Fruit fly (Drosophila melanogaster) whole organism, embryonic: ENCODE data around the gene CG8460.

Experiments
- Ada2b ChIP-seq: fragments of 200-800 bp; sonication (Bioruptor generic); IDR thresholded peaks from 2 replicates; pipeline ENCODE4 v1.3.6; 2022; ENCODE audit warnings: missing biosample characterization, missing genetic modification characterization
- BtbVII ChIP-seq: fragments of 200-800 bp; sonication (Bioruptor generic); optimal IDR thresholded peaks from 3 replicates; lab custom pipeline; 2017; ENCODE audit warnings: missing biosample characterization, mild to moderate bottlenecking, missing genetic modification characterization
- CG1024 ChIP-seq: fragments of 200-800 bp; sonication (Bioruptor generic); IDR thresholded peaks from 2 replicates; pipeline ENCODE4 v1.3.6; 2022; ENCODE audit warnings: missing biosample characterization, missing genetic modification characterization
- CG18764 ChIP-seq: fragments of 200-800 bp; sonication (Bioruptor generic); optimal IDR thresholded peaks from 3 replicates; lab custom pipeline; 2016; ENCODE audit warnings: missing biosample characterization, missing genetic modification characterization
- CG2120 ChIP-seq: fragments of 200-800 bp; sonication (Bioruptor generic); optimal IDR thresholded peaks from 3 replicates; lab custom pipeline; 2016; ENCODE audit warnings: missing biosample characterization, missing genetic modification characterization
- CG30020 ChIP-seq: fragments of 200-800 bp; optimal IDR thresholded peaks from 2 replicates; lab custom pipeline; 2019; ENCODE audit warnings: missing biosample characterization, mild to moderate bottlenecking, missing genetic modification characterization, moderate library complexity
- CG31224 ChIP-seq: fragments of 200-800 bp; sonication (Bioruptor generic); IDR thresholded peaks from 2 replicates; pipeline ENCODE4 v1.3.6; 2022; ENCODE audit warnings: missing biosample characterization, missing genetic modification characterization
- CG3163 ChIP-seq: fragments of 200-800 bp; sonication (Bioruptor generic); optimal IDR thresholded peaks from 3 replicates; lab custom pipeline; 2016; ENCODE audit warnings: missing biosample characterization, missing genetic modification characterization
- CG32772 ChIP-seq: fragments of 200-800 bp; sonication (Bioruptor generic); IDR thresholded peaks from 2 replicates; pipeline ENCODE4 v1.3.6; 2022; ENCODE audit warnings: missing biosample characterization, missing genetic modification characterization
- CG33557 ChIP-seq: fragments of 200-800 bp; sonication (Bioruptor generic); optimal IDR thresholded peaks from 2 replicates; lab custom pipeline; 2019; ENCODE audit warnings: missing biosample characterization, mild to moderate bottlenecking, missing genetic modification characterization, moderate library complexity
- CG34376 ChIP-seq: fragments of 200-800 bp; sonication (Bioruptor generic); optimal IDR thresholded peaks from 2 replicates; lab custom pipeline; 2018; ENCODE audit warnings: missing biosample characterization, mild to moderate bottlenecking, missing genetic modification characterization
- CG4360 ChIP-seq: fragments of 200-800 bp; sonication (Bioruptor generic); IDR thresholded peaks from 2 replicates; pipeline ENCODE4 v1.3.6; 2022; ENCODE audit warnings: missing biosample characterization, missing genetic modification characterization
- CG4854 ChIP-seq: fragments of 200-800 bp; sonication (Bioruptor generic); optimal IDR thresholded peaks from 2 replicates; lab custom pipeline; 2016; ENCODE audit warnings: missing biosample characterization, missing genetic modification characterization, inconsistent platforms
- CG6175 ChIP-seq: fragments of 200-800 bp; sonication (Bioruptor generic); IDR thresholded peaks from 3 replicates; pipeline ENCODE4 v1.3.6; 2022; ENCODE audit warnings: missing biosample characterization, missing genetic modification characterization
- CG7372 ChIP-seq: fragments of 200-800 bp; sonication (Bioruptor generic); IDR thresholded peaks from 2 replicates; pipeline ENCODE4 v1.3.6; 2022; ENCODE audit warnings: missing biosample characterization, missing genetic modification characterization
- CG7928 ChIP-seq: fragments of 200-800 bp; sonication (Bioruptor generic); optimal IDR thresholded peaks from 2 replicates; lab custom pipeline; 2017; ENCODE audit warnings: missing biosample characterization, mild to moderate bottlenecking, missing genetic modification characterization
- CG8281 ChIP-seq: fragments of 200-800 bp; sonication (Bioruptor generic); optimal IDR thresholded peaks from 2 replicates; lab custom pipeline; 2018; ENCODE audit warnings: missing biosample characterization, mild to moderate bottlenecking, missing genetic modification characterization, moderate library complexity
- CG9817 ChIP-seq: fragments of 200-800 bp; sonication (Bioruptor generic); optimal IDR thresholded peaks from 2 replicates; lab custom pipeline; 2018; ENCODE audit warnings: missing biosample characterization, mild to moderate bottlenecking, missing genetic modification characterization, moderate library complexity
- CG9876 ChIP-seq: fragments of 200-800 bp; sonication (Bioruptor generic); optimal IDR thresholded peaks from 2 replicates; lab custom pipeline; 2016; ENCODE audit warnings: missing biosample characterization, missing genetic modification characterization
- Dll ChIP-seq: fragments of 200-800 bp; sonication (Bioruptor generic); IDR thresholded peaks from 4 replicates; pipeline ENCODE4 v1.3.6; 2022; ENCODE audit warnings: missing biosample characterization, missing genetic modification characterization; ENCODE audit not compliant: partially characterized antibody
- Drgx ChIP-seq: fragments of 200-800 bp; sonication (Bioruptor generic); IDR thresholded peaks from 2 replicates; pipeline ENCODE4 v1.3.6; 2022; ENCODE audit warnings: missing biosample characterization, missing genetic modification characterization
- H2.0 ChIP-seq: fragments of 200-800 bp; sonication (Bioruptor generic); IDR thresholded peaks from 2 replicates; pipeline ENCODE4 v1.3.6; 2022; ENCODE audit warnings: missing biosample characterization, missing genetic modification characterization
- HHEX ChIP-seq: fragments of 200-800 bp; sonication (Bioruptor generic); optimal IDR thresholded peaks from 3 replicates; lab custom pipeline; 2017; ENCODE audit warnings: missing biosample characterization, mild to moderate bottlenecking, missing genetic modification characterization, missing genetic modification reagents
- Lpt ChIP-seq: fragments of >200 bp; optimal IDR thresholded peaks from 2 replicates; lab custom pipeline; 2018; ENCODE audit warnings: missing biosample characterization, missing genetic modification characterization
- MBD-R2 ChIP-seq: fragments of 200-800 bp; sonication (Bioruptor generic); IDR thresholded peaks from 2 replicates; pipeline ENCODE4 v1.3.6; 2022; ENCODE audit warnings: missing biosample characterization, missing genetic modification characterization
- Myb ChIP-seq: fragments of 200-800 bp; sonication (Bioruptor generic); optimal IDR thresholded peaks from 2 replicates; lab custom pipeline; 2016; ENCODE audit warnings: missing biosample characterization, missing genetic modification characterization
- NC2β ChIP-seq: fragments of 200-800 bp; sonication (Bioruptor generic); optimal IDR thresholded peaks from 2 replicates; lab custom pipeline; 2016; ENCODE audit warnings: missing biosample characterization, missing genetic modification characterization
- NfI ChIP-seq: fragments of 200-800 bp; sonication (Bioruptor generic); optimal IDR thresholded peaks from 3 replicates; lab custom pipeline; 2018; ENCODE audit warnings: missing biosample characterization, mild to moderate bottlenecking, missing genetic modification characterization, moderate library complexity
- Sox100B ChIP-seq: fragments of 200-800 bp; sonication (Bioruptor generic); optimal IDR thresholded peaks from 3 replicates; lab custom pipeline; 2018; ENCODE audit warnings: missing biosample characterization, mild to moderate bottlenecking, missing genetic modification characterization
- Sox102F ChIP-seq: fragments of 200-800 bp; sonication (Bioruptor generic); optimal IDR thresholded peaks from 2 replicates; lab custom pipeline; 2018; ENCODE audit warnings: missing biosample characterization, mild to moderate bottlenecking, missing genetic modification characterization, moderate library complexity
- Usf ChIP-seq: fragments of 200-800 bp; sonication (Bioruptor generic); optimal IDR thresholded peaks from 2 replicates; lab custom pipeline; 2017; ENCODE audit warnings: missing genotype, missing biosample characterization, missing genetic modification characterization
- Xrp1 ChIP-seq: fragments of 200-800 bp; sonication (Bioruptor generic); IDR thresholded peaks from 2 replicates; pipeline ENCODE4 v1.3.6; 2022; ENCODE audit warnings: missing biosample characterization, missing genetic modification characterization
- ab ChIP-seq: fragments of 200-800 bp; sonication (Bioruptor generic); optimal IDR thresholded peaks from 2 replicates; lab custom pipeline; 2016; ENCODE audit warnings: missing biosample characterization, missing genetic modification characterization
- amos ChIP-seq: fragments of 200-800 bp; sonication (Bioruptor generic); IDR thresholded peaks from 2 replicates; pipeline ENCODE4 v1.3.6; 2022; ENCODE audit warnings: missing biosample characterization, missing genetic modification characterization; ENCODE audit not compliant: partially characterized antibody
- ara ChIP-seq: fragments of 200-800 bp; sonication (Bioruptor generic); IDR thresholded peaks from 2 replicates; pipeline ENCODE4 v1.3.6; 2022; ENCODE audit warnings: missing biosample characterization, missing genetic modification characterization
- ato ChIP-seq: fragments of 200-800 bp; sonication (Bioruptor generic); IDR thresholded peaks from 2 replicates; pipeline ENCODE4 v1.3.6; 2022; ENCODE audit warnings: missing biosample characterization, missing genetic modification characterization; ENCODE audit not compliant: partially characterized antibody
- btn ChIP-seq: fragments of 200-800 bp; sonication (Bioruptor generic); optimal IDR thresholded peaks from 2 replicates; lab custom pipeline; 2016; ENCODE audit warnings: missing biosample characterization, missing genetic modification characterization
- croc ChIP-seq: fragments of 200-800 bp; sonication (Bioruptor generic); conservative IDR thresholded peaks from 3 replicates; pipeline ENCODE4 v1.3.6; 2022; ENCODE audit warnings: missing biosample characterization, missing genetic modification characterization
- dati ChIP-seq: fragments of 200-800 bp; sonication (Bioruptor generic); IDR thresholded peaks from 2 replicates; pipeline ENCODE4 v1.3.6; 2022; ENCODE audit warnings: missing biosample characterization, missing genetic modification characterization
- ems ChIP-seq: fragments of 200-800 bp; sonication (Bioruptor generic); optimal IDR thresholded peaks from 3 replicates; lab custom pipeline; 2016; ENCODE audit warnings: missing biosample characterization, missing genetic modification characterization
- exex ChIP-seq: fragments of 200-800 bp; sonication (Bioruptor generic); optimal IDR thresholded peaks from 4 replicates; lab custom pipeline; 2018; ENCODE audit warnings: missing biosample characterization, mild to moderate bottlenecking, missing genetic modification characterization, moderate library complexity
- hb ChIP-seq: fragments of 200-800 bp; sonication (Bioruptor generic); IDR thresholded peaks from 3 replicates; pipeline ENCODE4 v1.3.6; 2022; ENCODE audit warnings: missing biosample characterization, missing genetic modification characterization; ENCODE audit not compliant: partially characterized antibody
- hkb ChIP-seq, 2 experiments: fragments of 200-800 bp in 1 of 2; fragments of >200 bp in 1 of 2; sonication (Bioruptor generic) in 1 of 2; IDR thresholded peaks in 1 of 2; optimal IDR thresholded peaks in 1 of 2; 2 replicates each; pipeline versions ENCODE4 v1.3.6 to Lab custom; 2017 to 2022; ENCODE audit warnings: missing biosample characterization in 1 of 2, missing genetic modification characterization in 1 of 2
- hth ChIP-seq: fragments of >200 bp; optimal IDR thresholded peaks from 2 replicates; lab custom pipeline; 2017; ENCODE audit warnings: inconsistent platforms
- klu ChIP-seq: fragments of 200-800 bp; sonication (Bioruptor generic); IDR thresholded peaks from 2 replicates; pipeline ENCODE4 v1.3.6; 2022; ENCODE audit warnings: missing biosample characterization, missing genetic modification characterization
- onecut ChIP-seq: fragments of 200-800 bp; sonication (Bioruptor generic); IDR thresholded peaks from 2 replicates; pipeline ENCODE4 v1.3.6; 2022; ENCODE audit warnings: missing biosample characterization, missing genetic modification characterization
- pros ChIP-seq: fragments of 200-800 bp; sonication (Bioruptor generic); optimal IDR thresholded peaks from 3 replicates; lab custom pipeline; 2019; ENCODE audit warnings: missing biosample characterization, mild to moderate bottlenecking, missing genetic modification characterization, moderate library complexity
- schlank ChIP-seq: fragments of 200-800 bp; sonication (Bioruptor generic); optimal IDR thresholded peaks from 2 replicates; lab custom pipeline; 2018; ENCODE audit warnings: missing biosample characterization, mild to moderate bottlenecking, missing genetic modification characterization
- tx ChIP-seq: fragments of 200-800 bp; sonication (Bioruptor generic); optimal IDR thresholded peaks from 2 replicates; lab custom pipeline; 2016; ENCODE audit warnings: missing biosample characterization, missing genetic modification characterization
- wek ChIP-seq: fragments of 200-800 bp; sonication (Bioruptor generic); optimal IDR thresholded peaks from 3 replicates; lab custom pipeline; 2018; ENCODE audit warnings: missing biosample characterization, mild to moderate bottlenecking, missing genetic modification characterization, moderate library complexity

Gene CG8460

dm6 chr2L:8204996-8205567, 8.1 kb downstream of the CG8460 start, which contains the start of gene SLC5A11 (continued):
- TF ChIP-seq CG30020 (tag; lab: Kevin White, UChicago) = peak; percentile 84
- peak; percentile 99 for TF ChIP-seq Sox100B
- peak; percentile 86 for TF ChIP-seq NfI (GFP tag; lab: Kevin White, UChicago)
- peak; percentile 46 for TF ChIP-seq CG3163 (GFP tag; lab: Kevin White, UChicago)
- TF ChIP-seq CG4854 = peak; percentile 99
- peak; percentile 98 for TF ChIP-seq Drgx (GFP tag; lab: Robert Waterston, UW)
- peak; percentile 97 for TF ChIP-seq croc (GFP tag; lab: Robert Waterston, UW)
- TF ChIP-seq CG9817 = peak; percentile 82
- TF ChIP-seq CG7372 = peak; percentile 99
- TF ChIP-seq Dll (GFP tag; lab: Robert Waterston, UW) = no peak
- TF ChIP-seq H2.0 (GFP tag; lab: Robert Waterston, UW) = peak; percentile 100
- TF ChIP-seq CG18764 (GFP tag; lab: Kevin White, UChicago) = peak; percentile 88
- peak; percentile 97 for TF ChIP-seq HHEX (GFP tag; lab: Kevin White, UChicago)
- TF ChIP-seq exex (tag; lab: Kevin White, UChicago) = peak; percentile 85
- peak; percentile 79 for TF ChIP-seq tx (GFP tag; lab: Kevin White, UChicago)
- no peak for TF ChIP-seq hth
- peak; percentile 64 for TF ChIP-seq CG7928 (GFP tag; lab: Kevin White, UChicago)
- peak; percentile 95 for TF ChIP-seq CG2120
- TF ChIP-seq ato (GFP tag; lab: Robert Waterston, UW) = no peak
- peak; percentile 93 for TF ChIP-seq CG31224 (GFP tag; lab: Robert Waterston, UW)
- TF ChIP-seq CG8281 (tag; lab: Kevin White, UChicago) = peak; percentile 85
- no peak for TF ChIP-seq hb (GFP tag; lab: Robert Waterston, UW)
- TF ChIP-seq btn (GFP tag; lab: Kevin White, UChicago) = peak; percentile 93
- TF ChIP-seq schlank (tag; lab: Kevin White, UChicago) = peak; percentile 70
- TF ChIP-seq CG1024 (GFP tag; lab: Robert Waterston, UW) = peak; percentile 94
- peak; percentile 96 for TF ChIP-seq Usf (GFP tag; lab: Kevin White, UChicago)
- peak; percentile 42 for TF ChIP-seq ab
- peak; percentile 83 for TF ChIP-seq pros (GFP tag; lab: Kevin White, UChicago)
- TF ChIP-seq Ada2b = peak; percentile 79
- peak; percentile 95 for TF ChIP-seq CG32772 (GFP tag; lab: Robert Waterston, UW)
- peak; percentile 78 for TF ChIP-seq CG4360 (GFP tag; lab: Robert Waterston, UW)
- peak; percentile 97 for TF ChIP-seq BtbVII (GFP tag; lab: Kevin White, UChicago)
- TF ChIP-seq ems (GFP tag; lab: Kevin White, UChicago) = peak; percentile 99
- no peak for TF ChIP-seq Lpt (GFP tag; lab: Kevin White, UChicago)
- peak; percentile 94 for TF ChIP-seq klu (GFP tag; lab: Robert Waterston, UW)
- TF ChIP-seq Xrp1 = peak; percentile 97
- peak; percentile 54 for TF ChIP-seq CG9876 (GFP tag; lab: Kevin White, UChicago)
- peak; percentile 94 for TF ChIP-seq ara (GFP tag; lab: Robert Waterston, UW)
- no peak; the same call in 1 of the 2 replicates for TF ChIP-seq amos (GFP tag; lab: Robert Waterston, UW)
- peak; percentile 81 for TF ChIP-seq dati (GFP tag; lab: Robert Waterston, UW)
- peak; percentile 43 for TF ChIP-seq Myb
- peak; percentile 91 for TF ChIP-seq CG6175 (GFP tag; lab: Robert Waterston, UW)
- TF ChIP-seq Sox102F (GFP tag; lab: Kevin White, UChicago) = peak; percentile 88
- TF ChIP-seq CG33557 = peak; percentile 58
- peak; percentile 85 for TF ChIP-seq onecut (GFP tag; lab: Robert Waterston, UW)
- TF ChIP-seq MBD-R2 (GFP tag; lab: Robert Waterston, UW) = peak; percentile 63; the same call in 1 of the 2 replicates
- TF ChIP-seq NC2β (GFP tag; lab: Kevin White, UChicago) = peak; percentile 54
- peak; percentile 99 for TF ChIP-seq CG34376 (GFP tag; lab: Kevin White, UChicago)
- TF ChIP-seq hkb (optimal IDR thresholded peaks at IDR 0.05; lab: Kevin White, UChicago) = no peak
- peak; percentile 92 for TF ChIP-seq hkb (GFP tag; IDR thresholded peaks at IDR 0.05; lab: Robert Waterston, UW)
- TF ChIP-seq wek (GFP tag; lab: Kevin White, UChicago) = peak; percentile 49
